Worm (Caenorhabditis elegans): ENCODE data around the gene Y51H4A.936.
A peak's percentile ranks its signal among the peaks of the same experiment; 100 is the strongest.

DNA sequence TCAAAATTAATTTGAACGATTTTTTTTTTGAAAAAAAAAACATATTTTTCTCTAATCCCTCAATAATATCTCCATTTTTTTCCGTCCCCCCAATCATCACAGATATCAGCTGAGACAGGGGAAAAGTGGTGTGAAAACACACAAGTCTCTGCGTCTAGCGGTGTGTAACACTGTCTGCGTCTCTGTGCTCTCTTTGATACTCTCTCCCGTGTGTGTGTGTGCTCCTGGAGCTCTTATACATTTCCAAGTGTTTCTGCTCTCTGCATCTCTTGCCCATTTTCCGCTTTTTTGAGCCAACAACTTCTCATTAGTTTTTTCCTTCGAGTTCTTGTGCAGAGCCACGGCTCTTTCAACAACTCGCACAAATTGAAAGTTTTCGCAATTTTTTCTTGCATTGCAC, 34.4 kb downstream of the Y51H4A.936 start:
- TF ChIP-seq F57C9.4 (tag; optimal IDR thresholded peaks at IDR 0.05) (no peak), lin-26 (GFP tag; IDR thresholded peaks at IDR 0.05) (no peak), egrh-3 (GFP tag; IDR thresholded peaks at IDR 0.05) (no peak), somi-1 (GFP tag; optimal IDR thresholded peaks at IDR 0.05) (peak; percentile 17), dpl-1 (GFP tag; optimal IDR thresholded peaks at IDR 0.05) (no peak), dox-1 (GFP tag; IDR thresholded peaks at IDR 0.05) (no peak), ama-1 (optimal IDR thresholded peaks at IDR 0.05) (no peak), ama-1 (GFP tag; optimal IDR thresholded peaks at IDR 0.05) (no peak), pha-4 (tag; optimal IDR thresholded peaks at IDR 0.05) (no peak), ztf-26 (tag; optimal IDR thresholded peaks at IDR 0.05) (no peak), sptf-2 (GFP tag; optimal IDR thresholded peaks at IDR 0.05) (no peak), F22D6.2 (tag; optimal IDR thresholded peaks at IDR 0.05) (no peak)

All from whole organism, young adult.